Fruit fly (Drosophila melanogaster) whole organism, adult: ENCODE data around the gene Lrch.

Experiments
- CG11617 ChIP-seq: fragments of 200-800 bp; sonication (Bioruptor generic); optimal IDR thresholded peaks from 2 replicates; lab custom pipeline; 2017; ENCODE audit warnings: mild to moderate bottlenecking, missing biosample characterization, missing genetic modification reagents, missing genetic modification characterization
- CG12768 ChIP-seq: fragments of 200-800 bp; sonication (Bioruptor generic); optimal IDR thresholded peaks from 2 replicates; lab custom pipeline; 2017; ENCODE audit warnings: missing biosample characterization, missing genetic modification characterization, mild to moderate bottlenecking, moderate library complexity, missing genetic modification reagents
- CG14711 ChIP-seq: fragments of 200-800 bp; sonication (Bioruptor generic); optimal IDR thresholded peaks from 2 replicates; lab custom pipeline; 2018; ENCODE audit warnings: missing biosample characterization, mild to moderate bottlenecking, missing genetic modification characterization, moderate library complexity
- CG1620 ChIP-seq: fragments of 200-800 bp; sonication (Bioruptor generic); optimal IDR thresholded peaks from 2 replicates; lab custom pipeline; 2016; ENCODE audit warnings: missing biosample characterization, missing genetic modification characterization
- CG33017 ChIP-seq: fragments of 200-800 bp; sonication (Bioruptor generic); optimal IDR thresholded peaks from 2 replicates; lab custom pipeline; 2018; ENCODE audit warnings: missing biosample characterization, mild to moderate bottlenecking, missing genetic modification characterization, moderate library complexity
- CG5204 ChIP-seq: fragments of 200-800 bp; sonication (Bioruptor generic); optimal IDR thresholded peaks from 2 replicates; lab custom pipeline; 2016; ENCODE audit warnings: missing biosample characterization, missing genetic modification characterization
- CG7045 ChIP-seq: fragments of 200-800 bp; sonication (Bioruptor generic); optimal IDR thresholded peaks from 2 replicates; lab custom pipeline; 2017; ENCODE audit warnings: missing biosample characterization, mild to moderate bottlenecking, missing genetic modification characterization
- CG7101 ChIP-seq: fragments of 200-800 bp; sonication (Bioruptor generic); optimal IDR thresholded peaks from 2 replicates; lab custom pipeline; 2018; ENCODE audit warnings: missing biosample characterization, mild to moderate bottlenecking, missing genetic modification characterization, moderate library complexity
- Clk ChIP-seq: fragments of 200-800 bp; sonication (Bioruptor generic); optimal IDR thresholded peaks from 2 replicates; lab custom pipeline; 2017; ENCODE audit warnings: missing biosample characterization, missing genetic modification characterization
- Crg-1 ChIP-seq: fragments of 200-800 bp; sonication (Bioruptor generic); optimal IDR thresholded peaks from 2 replicates; lab custom pipeline; 2016; ENCODE audit warnings: missing biosample characterization, missing genetic modification characterization
- Hr96 ChIP-seq: fragments of 200-800 bp; sonication (Bioruptor generic); optimal IDR thresholded peaks from 2 replicates; lab custom pipeline; 2016; ENCODE audit warnings: missing biosample characterization, missing genetic modification characterization
- Mnt ChIP-seq: fragments of 200-800 bp; sonication (Bioruptor generic); optimal IDR thresholded peaks from 2 replicates; lab custom pipeline; 2016; ENCODE audit warnings: missing biosample characterization, mild to moderate bottlenecking, missing genetic modification characterization
- bab1 ChIP-seq: fragments of 200-800 bp; sonication (Bioruptor generic); optimal IDR thresholded peaks from 3 replicates; lab custom pipeline; 2019; ENCODE audit warnings: missing biosample characterization, mild to moderate bottlenecking, missing genetic modification characterization, moderate library complexity
- cic ChIP-seq: fragments of 200-800 bp; sonication (Bioruptor generic); optimal IDR thresholded peaks from 2 replicates; lab custom pipeline; 2017; ENCODE audit warnings: missing biosample characterization, mild to moderate bottlenecking, missing genetic modification characterization, moderate library complexity
- cnc ChIP-seq, 2 experiments: fragments of >200 bp; optimal IDR thresholded peaks; 2 replicates each; lab custom pipeline; 2017
- kay ChIP-seq: fragments of 200-800 bp; sonication (Bioruptor generic); peaks from one replicate; lab custom pipeline; 2016; ENCODE audit warnings: missing biosample characterization, missing genetic modification characterization, borderline replicate concordance
- ovo ChIP-seq: fragments of 200-800 bp; sonication (Bioruptor generic); optimal IDR thresholded peaks from 2 replicates; lab custom pipeline; 2016; ENCODE audit warnings: missing biosample characterization, missing genetic modification characterization
- pad ChIP-seq: fragments of 200-800 bp; sonication (Bioruptor generic); optimal IDR thresholded peaks from 3 replicates; lab custom pipeline; 2017; ENCODE audit warnings: missing biosample characterization, missing genetic modification characterization, mild to moderate bottlenecking, moderate library complexity, missing genetic modification reagents
- tj ChIP-seq: fragments of 200-800 bp; sonication (Bioruptor generic); optimal IDR thresholded peaks from 3 replicates; lab custom pipeline; 2017; ENCODE audit warnings: missing biosample characterization, mild to moderate bottlenecking, missing genetic modification characterization, moderate library complexity
- toe ChIP-seq: fragments of 200-800 bp; sonication (Bioruptor generic); optimal IDR thresholded peaks from 2 replicates; lab custom pipeline; 2016; ENCODE audit warnings: missing biosample characterization, missing genetic modification characterization

Gene Lrch

dm6 chr2L:17381616-17382015 is 2.3 kb downstream of the Lrch start:
- no peak for TF ChIP-seq CG7101 (tag; lab: Kevin White, UChicago)
- no peak for TF ChIP-seq Clk (GFP tag; lab: Kevin White, UChicago)
- TF ChIP-seq pad = no peak
- TF ChIP-seq bab1 (GFP tag; lab: Kevin White, UChicago) = no peak
- TF ChIP-seq ovo (GFP tag; lab: Kevin White, UChicago) = no peak
- no peak for TF ChIP-seq CG7045 (GFP tag; lab: Kevin White, UChicago)

- no peak for TF ChIP-seq pad
- no peak for TF ChIP-seq CG12768 (GFP tag; lab: Kevin White, UChicago)
- no peak for TF ChIP-seq cnc (optimal IDR thresholded peaks at IDR 0.05; lab: Kevin White, UChicago)
- no peak for TF ChIP-seq toe (GFP tag; lab: Kevin White, UChicago)
- no peak for TF ChIP-seq CG7101 (tag; lab: Kevin White, UChicago)
- no peak for TF ChIP-seq Crg-1
- no peak for TF ChIP-seq CG33017 (tag; lab: Kevin White, UChicago)
- no peak for TF ChIP-seq Clk (GFP tag; lab: Kevin White, UChicago)
- no peak for TF ChIP-seq CG11617
- TF ChIP-seq CG14711 (tag; lab: Kevin White, UChicago) = no peak
- TF ChIP-seq CG5204 (GFP tag; lab: Kevin White, UChicago) = no peak
- no peak for TF ChIP-seq kay (GFP tag; lab: Kevin White, UChicago)
- TF ChIP-seq bab1 (GFP tag; lab: Kevin White, UChicago) = no peak
- TF ChIP-seq CG7045 (GFP tag; lab: Kevin White, UChicago) = no peak
- no peak for TF ChIP-seq Mnt (GFP tag; lab: Kevin White, UChicago)
Measured at dm6 chr2L:17381075-17381474, 2.8 kb downstream of the Lrch start.

- TF ChIP-seq Mnt (GFP tag; lab: Kevin White, UChicago) (no peak), CG11617 (no peak), CG5204 (GFP tag; lab: Kevin White, UChicago) (no peak), Crg-1 (no peak), Clk (GFP tag; lab: Kevin White, UChicago) (no peak), CG7101 (tag; lab: Kevin White, UChicago) (no peak), CG33017 (tag; lab: Kevin White, UChicago) (no peak), toe (GFP tag; lab: Kevin White, UChicago) (no peak), bab1 (GFP tag; lab: Kevin White, UChicago) (no peak), kay (GFP tag; lab: Kevin White, UChicago) (no peak), CG1620 (GFP tag; lab: Kevin White, UChicago) (no peak), CG7045 (GFP tag; lab: Kevin White, UChicago) (no peak), ovo (GFP tag; lab: Kevin White, UChicago) (no peak), cic (GFP tag; lab: Kevin White, UChicago) (no peak), Hr96 (GFP tag; lab: Kevin White, UChicago) (no peak), cnc (optimal IDR thresholded peaks at IDR 0.05; lab: Kevin White, UChicago) (no peak)
Measured at dm6 chr2L:17380508-17380907, 3.4 kb downstream of the Lrch start.

- TF ChIP-seq pad (peak; percentile 25), Mnt (GFP tag; lab: Kevin White, UChicago) (no peak), kay (GFP tag; lab: Kevin White, UChicago) (peak; percentile 51)
Measured at dm6 chr2L:17379844-17380243, 4.1 kb downstream of the Lrch start.

- TF ChIP-seq cic (GFP tag; lab: Kevin White, UChicago) (peak; percentile 44), kay (GFP tag; lab: Kevin White, UChicago) (peak; percentile 77), ovo (GFP tag; lab: Kevin White, UChicago) (no peak), CG12768 (GFP tag; lab: Kevin White, UChicago) (peak; percentile 67), tj (peak; percentile 92), Clk (GFP tag; lab: Kevin White, UChicago) (peak; percentile 51), CG7045 (GFP tag; lab: Kevin White, UChicago) (peak; percentile 92), pad (peak; percentile 73), CG7101 (tag; lab: Kevin White, UChicago) (peak; percentile 93), Crg-1 (peak; percentile 74), CG11617 (peak; percentile 85), cnc (optimal IDR thresholded peaks at IDR 0.05; lab: Kevin White, UChicago) (no peak), Hr96 (GFP tag; lab: Kevin White, UChicago) (peak; percentile 74), bab1 (GFP tag; lab: Kevin White, UChicago) (peak; percentile 95), CG1620 (GFP tag; lab: Kevin White, UChicago) (peak; percentile 76), Mnt (GFP tag; lab: Kevin White, UChicago) (peak; percentile 70), CG33017 (tag; lab: Kevin White, UChicago) (peak; percentile 87), toe (GFP tag; lab: Kevin White, UChicago) (peak; percentile 69), CG14711 (tag; lab: Kevin White, UChicago) (peak; percentile 89), CG5204 (GFP tag; lab: Kevin White, UChicago) (peak; percentile 82)
Measured at dm6 chr2L:17378767-17379301, 5.1 kb downstream of the Lrch start.

- TF ChIP-seq CG7101 (tag; lab: Kevin White, UChicago) = no peak
- TF ChIP-seq CG1620 (GFP tag; lab: Kevin White, UChicago) = no peak
- TF ChIP-seq ovo (GFP tag; lab: Kevin White, UChicago) = no peak
- no peak for TF ChIP-seq Hr96 (GFP tag; lab: Kevin White, UChicago)
- no peak for TF ChIP-seq Mnt (GFP tag; lab: Kevin White, UChicago)
- TF ChIP-seq Crg-1 = no peak
- TF ChIP-seq CG14711 (tag; lab: Kevin White, UChicago) = no peak
- no peak for TF ChIP-seq CG12768 (GFP tag; lab: Kevin White, UChicago)
- no peak for TF ChIP-seq CG33017 (tag; lab: Kevin White, UChicago)
- TF ChIP-seq cnc (optimal IDR thresholded peaks at IDR 0.05; lab: Kevin White, UChicago) = no peak
- no peak for TF ChIP-seq CG7045 (GFP tag; lab: Kevin White, UChicago)
- no peak for TF ChIP-seq CG11617
- TF ChIP-seq CG5204 (GFP tag; lab: Kevin White, UChicago) = no peak
- no peak for TF ChIP-seq Clk (GFP tag; lab: Kevin White, UChicago)
Measured at dm6 chr2L:17377818-17378217, 6.1 kb downstream of the Lrch start.
